Fruit fly (Drosophila melanogaster) whole organism, embryonic: ENCODE measurements around the gene CG15199.

Experiments used
- CG10147 ChIP-seq: fragments of 200-800 bp; sonication (Bioruptor generic); optimal IDR thresholded peaks from 2 replicates; lab custom pipeline; 2019; ENCODE audit warnings: missing biosample characterization, mild to moderate bottlenecking, missing genetic modification characterization, moderate library complexity
- CG12219 ChIP-seq: fragments of 200-800 bp; sonication (Bioruptor generic); optimal IDR thresholded peaks from 3 replicates; lab custom pipeline; 2018; ENCODE audit warnings: missing biosample characterization, mild to moderate bottlenecking, missing genetic modification characterization
- CG1233 ChIP-seq: fragments of 200-800 bp; sonication (Bioruptor generic); optimal IDR thresholded peaks from 4 replicates; lab custom pipeline; 2018; ENCODE audit warnings: missing biosample characterization, mild to moderate bottlenecking, missing genetic modification characterization
- CG13894 ChIP-seq: fragments of 200-800 bp; sonication (Bioruptor generic); optimal IDR thresholded peaks from 3 replicates; lab custom pipeline; 2018; ENCODE audit warnings: missing biosample characterization, mild to moderate bottlenecking, missing genetic modification characterization, moderate library complexity
- CG14860 ChIP-seq: fragments of 200-800 bp; sonication (Bioruptor generic); IDR thresholded peaks from 3 replicates; pipeline ENCODE4 v1.3.6; 2022; ENCODE audit warnings: missing biosample characterization, missing genetic modification characterization; ENCODE audit not compliant: partially characterized antibody
- CG15514 ChIP-seq: fragments of 200-800 bp; sonication (Bioruptor generic); optimal IDR thresholded peaks from 3 replicates; lab custom pipeline; 2017; ENCODE audit warnings: missing biosample characterization, missing genetic modification characterization, mild to moderate bottlenecking, moderate library complexity, missing genetic modification reagents
- CG1603 ChIP-seq: fragments of 200-800 bp; sonication (Bioruptor generic); optimal IDR thresholded peaks from 2 replicates; lab custom pipeline; 2019; ENCODE audit warnings: missing biosample characterization, mild to moderate bottlenecking, missing genetic modification characterization, moderate library complexity
- CG17359 ChIP-seq: fragments of 200-800 bp; sonication (Bioruptor generic); optimal IDR thresholded peaks from 3 replicates; lab custom pipeline; 2018; ENCODE audit warnings: missing biosample characterization, mild to moderate bottlenecking, missing genetic modification characterization, moderate library complexity
- CG17802 ChIP-seq: fragments of 200-800 bp; sonication (Bioruptor generic); optimal IDR thresholded peaks from 2 replicates; lab custom pipeline; 2018; ENCODE audit warnings: missing biosample characterization, mild to moderate bottlenecking, missing genetic modification characterization, moderate library complexity
- CG17829 ChIP-seq: fragments of 200-800 bp; optimal IDR thresholded peaks from 2 replicates; lab custom pipeline; 2019; ENCODE audit warnings: missing biosample characterization, mild to moderate bottlenecking, missing genetic modification characterization, moderate library complexity
- CG2129 ChIP-seq: fragments of 200-800 bp; sonication (Bioruptor generic); IDR thresholded peaks from 2 replicates; pipeline ENCODE4 v1.3.6; 2022; ENCODE audit warnings: missing biosample characterization, missing genetic modification characterization; ENCODE audit not compliant: partially characterized antibody
- CG30020 ChIP-seq: fragments of 200-800 bp; optimal IDR thresholded peaks from 2 replicates; lab custom pipeline; 2019; ENCODE audit warnings: missing biosample characterization, mild to moderate bottlenecking, missing genetic modification characterization, moderate library complexity
- CG3163 ChIP-seq: fragments of 200-800 bp; sonication (Bioruptor generic); optimal IDR thresholded peaks from 3 replicates; lab custom pipeline; 2016; ENCODE audit warnings: missing biosample characterization, missing genetic modification characterization
- CG3407 ChIP-seq: fragments of 200-800 bp; sonication (Bioruptor generic); optimal IDR thresholded peaks from 2 replicates; lab custom pipeline; 2018; ENCODE audit warnings: missing biosample characterization, mild to moderate bottlenecking, missing genetic modification characterization
- CG34224 ChIP-seq: fragments of 200-800 bp; sonication (Bioruptor generic); IDR thresholded peaks from 3 replicates; pipeline ENCODE4 v1.3.6; 2022; ENCODE audit warnings: missing biosample characterization, missing genetic modification characterization; ENCODE audit not compliant: partially characterized antibody
- CG7786 ChIP-seq: fragments of 200-800 bp; sonication (Bioruptor generic); optimal IDR thresholded peaks from 2 replicates; lab custom pipeline; 2016; ENCODE audit warnings: missing biosample characterization, missing genetic modification characterization
- CG7839 ChIP-seq: fragments of 200-800 bp; sonication (Bioruptor generic); optimal IDR thresholded peaks from 3 replicates; lab custom pipeline; 2018; ENCODE audit warnings: missing biosample characterization, mild to moderate bottlenecking, missing genetic modification characterization, moderate library complexity
- CG9932 ChIP-seq: fragments of 200-800 bp; sonication (Bioruptor generic); IDR thresholded peaks from 2 replicates; pipeline ENCODE4 v1.3.6; 2022; ENCODE audit warnings: missing biosample characterization, missing genetic modification characterization
- D19A ChIP-seq: fragments of 200-800 bp; optimal IDR thresholded peaks from 3 replicates; lab custom pipeline; 2019; ENCODE audit warnings: missing biosample characterization, mild to moderate bottlenecking, missing genetic modification characterization, moderate library complexity
- Dek ChIP-seq: fragments of 200-800 bp; sonication (Bioruptor generic); optimal IDR thresholded peaks from 3 replicates; lab custom pipeline; 2019; ENCODE audit warnings: missing biosample characterization, mild to moderate bottlenecking, missing genetic modification characterization, moderate library complexity
- Dref ChIP-seq: fragments of 200-800 bp; sonication (Bioruptor generic); IDR thresholded peaks from 2 replicates; pipeline ENCODE4 v1.3.6; 2022; ENCODE audit warnings: missing biosample characterization, missing genetic modification characterization
- Lhr ChIP-seq: fragments of 200-800 bp; sonication (Bioruptor generic); optimal IDR thresholded peaks from 3 replicates; lab custom pipeline; 2017; ENCODE audit warnings: mild to moderate bottlenecking, missing biosample characterization, missing genetic modification reagents, missing genetic modification characterization
- MESR4 ChIP-seq: fragments of 200-800 bp; sonication (Bioruptor generic); optimal IDR thresholded peaks from 2 replicates; lab custom pipeline; 2018; ENCODE audit warnings: missing biosample characterization, mild to moderate bottlenecking, missing genetic modification characterization, moderate library complexity
- Med ChIP-seq: fragments of 200-800 bp; sonication (Bioruptor generic); peaks from one replicate; lab custom pipeline; 2016; ENCODE audit warnings: missing biosample characterization, missing genetic modification characterization, mild to moderate bottlenecking, inconsistent platforms, moderate library complexity
- Myb ChIP-seq: fragments of 200-800 bp; sonication (Bioruptor generic); optimal IDR thresholded peaks from 2 replicates; lab custom pipeline; 2016; ENCODE audit warnings: missing biosample characterization, missing genetic modification characterization
- Optix ChIP-seq: fragments of 200-800 bp; sonication (Bioruptor generic); IDR thresholded peaks from 3 replicates; pipeline ENCODE4 v1.3.6; 2022; ENCODE audit warnings: missing biosample characterization, missing genetic modification characterization
- Spps ChIP-seq: fragments of 200-800 bp; sonication (Bioruptor generic); optimal IDR thresholded peaks from 2 replicates; lab custom pipeline; 2018; ENCODE audit warnings: missing biosample characterization, mild to moderate bottlenecking, missing genetic modification characterization
- Xrp1 ChIP-seq: fragments of 200-800 bp; sonication (Bioruptor generic); IDR thresholded peaks from 2 replicates; pipeline ENCODE4 v1.3.6; 2022; ENCODE audit warnings: missing biosample characterization, missing genetic modification characterization
- amos ChIP-seq: fragments of 200-800 bp; sonication (Bioruptor generic); IDR thresholded peaks from 2 replicates; pipeline ENCODE4 v1.3.6; 2022; ENCODE audit warnings: missing biosample characterization, missing genetic modification characterization; ENCODE audit not compliant: partially characterized antibody
- ara ChIP-seq: fragments of 200-800 bp; sonication (Bioruptor generic); IDR thresholded peaks from 2 replicates; pipeline ENCODE4 v1.3.6; 2022; ENCODE audit warnings: missing biosample characterization, missing genetic modification characterization
- bcd ChIP-seq: fragments of 200-800 bp; sonication (Bioruptor generic); optimal IDR thresholded peaks from 2 replicates; lab custom pipeline; 2017; ENCODE audit warnings: missing biosample characterization, mild to moderate bottlenecking, missing genetic modification characterization
- caup ChIP-seq: fragments of 200-800 bp; sonication (Bioruptor generic); optimal IDR thresholded peaks from 3 replicates; lab custom pipeline; 2017; ENCODE audit warnings: missing biosample characterization, mild to moderate bottlenecking, missing genetic modification characterization, moderate library complexity; ENCODE audit not compliant: severe bottlenecking
- crol ChIP-seq: fragments of 200-800 bp; sonication (Bioruptor generic); IDR thresholded peaks from 2 replicates; pipeline ENCODE4 v1.3.6; 2022; ENCODE audit warnings: missing biosample characterization, missing genetic modification characterization
- dmrt11E ChIP-seq: fragments of 200-800 bp; sonication (Bioruptor generic); optimal IDR thresholded peaks from 3 replicates; lab custom pipeline; 2018; ENCODE audit warnings: missing biosample characterization, mild to moderate bottlenecking, missing genetic modification characterization, moderate library complexity
- dysf ChIP-seq: fragments of 200-800 bp; sonication (Bioruptor generic); IDR thresholded peaks from 3 replicates; pipeline ENCODE4 v1.3.6; 2022; ENCODE audit warnings: missing biosample characterization, missing genetic modification characterization
- fu2 ChIP-seq: fragments of 200-800 bp; sonication (Bioruptor generic); optimal IDR thresholded peaks from 2 replicates; lab custom pipeline; 2016; ENCODE audit warnings: missing biosample characterization, missing genetic modification characterization
- ken ChIP-seq: fragments of 200-800 bp; sonication (Bioruptor generic); IDR thresholded peaks from 3 replicates; pipeline ENCODE4 v1.3.6; 2022; ENCODE audit warnings: missing biosample characterization, missing genetic modification characterization
- lilli ChIP-seq: fragments of 200-800 bp; sonication (Bioruptor generic); optimal IDR thresholded peaks from 3 replicates; lab custom pipeline; 2016; ENCODE audit warnings: missing biosample characterization, missing genetic modification characterization
- oc ChIP-seq: fragments of 200-800 bp; sonication (Bioruptor generic); optimal IDR thresholded peaks from 2 replicates; lab custom pipeline; 2018; ENCODE audit warnings: missing biosample characterization, mild to moderate bottlenecking, missing genetic modification characterization, moderate library complexity
- otp ChIP-seq: fragments of 200-800 bp; sonication (Bioruptor generic); IDR thresholded peaks from 3 replicates; pipeline ENCODE4, ENCODE4 v1.3.6; 2022; ENCODE audit warnings: missing biosample characterization, missing genetic modification characterization
- pfk ChIP-seq: fragments of 200-800 bp; sonication (Bioruptor generic); optimal IDR thresholded peaks from 2 replicates; lab custom pipeline; 2018; ENCODE audit warnings: missing biosample characterization, mild to moderate bottlenecking, missing genetic modification characterization, moderate library complexity
- ranshi ChIP-seq: fragments of 200-800 bp; sonication (Bioruptor generic); IDR thresholded peaks from 2 replicates; pipeline ENCODE4 v1.3.6; 2022; ENCODE audit warnings: missing biosample characterization, missing genetic modification characterization
- sens ChIP-seq: fragments of 200-800 bp; sonication (Bioruptor generic); peaks from one replicate; lab custom pipeline; 2016; ENCODE audit warnings: missing biosample characterization, missing genetic modification characterization
- sens-2 ChIP-seq: fragments of 200-800 bp; sonication (Bioruptor generic); IDR thresholded peaks from 2 replicates; pipeline ENCODE4 v1.3.6; 2022; ENCODE audit warnings: missing biosample characterization, missing genetic modification characterization
- stwl ChIP-seq: fragments of 200-800 bp; sonication (Bioruptor generic); optimal IDR thresholded peaks from 3 replicates; lab custom pipeline; 2018; ENCODE audit warnings: missing biosample characterization, mild to moderate bottlenecking, missing genetic modification characterization, moderate library complexity
- trem ChIP-seq: fragments of 200-800 bp; optimal IDR thresholded peaks from 3 replicates; lab custom pipeline; 2019; ENCODE audit warnings: missing biosample characterization, mild to moderate bottlenecking, missing genetic modification characterization, moderate library complexity
- vnd ChIP-seq: fragments of 200-800 bp; sonication (Bioruptor generic); IDR thresholded peaks from 3 replicates; pipeline ENCODE4 v1.3.6; 2022; ENCODE audit warnings: missing biosample characterization, missing genetic modification characterization; ENCODE audit not compliant: partially characterized antibody
- vvl ChIP-seq: fragments of 200-800 bp; sonication (Bioruptor generic); IDR thresholded peaks from 2 replicates; pipeline ENCODE4 v1.3.6; 2022; ENCODE audit warnings: missing biosample characterization, missing genetic modification characterization

The CG15199 gene

dm6 chrX:11137566-11138186 is 4.0 kb downstream of the CG15199 start, which contains the start of gene CDK2AP1 (continued):
- 0 out of 2 replicates have a peak, but pooled peaks have one; percentile 29 for TF ChIP-seq ranshi (GFP tag; lab: Robert Waterston, UW)
- TF ChIP-seq CG30020 (tag; lab: Kevin White, UChicago), result peak; percentile 94
- no peak for TF ChIP-seq D19A
- peak; percentile 25 for TF ChIP-seq CG7786 (GFP tag; lab: Kevin White, UChicago)
- 0 out of 3 replicates have a peak, but pooled peaks have one; percentile 18 for TF ChIP-seq otp
- TF ChIP-seq ken (GFP tag; lab: Robert Waterston, UW), result 0 out of 3 replicates have a peak, but pooled peaks have one; percentile 10
- TF ChIP-seq Lhr (GFP tag; lab: Kevin White, UChicago), result peak; percentile 3
- TF ChIP-seq sens (GFP tag; lab: Kevin White, UChicago), result peak; percentile 91
- peak; percentile 22 for TF ChIP-seq CG3163 (GFP tag; lab: Kevin White, UChicago)
- TF ChIP-seq MESR4 (GFP tag; lab: Kevin White, UChicago), result peak; percentile 88
- no peak for TF ChIP-seq CG1233 (GFP tag; lab: Kevin White, UChicago)
- peak; percentile 12 for TF ChIP-seq dmrt11E (tag; lab: Kevin White, UChicago)
- TF ChIP-seq CG17359, result no peak
- no peak for TF ChIP-seq CG10147 (GFP tag; lab: Kevin White, UChicago)
- TF ChIP-seq Optix, result no peak
- no peak for TF ChIP-seq sens-2 (GFP tag; lab: Robert Waterston, UW)
- TF ChIP-seq CG3407 (GFP tag; lab: Kevin White, UChicago), result no peak
- TF ChIP-seq crol (GFP tag; lab: Robert Waterston, UW), result peak; percentile 26; the same call in 1 of the 2 replicates
- TF ChIP-seq CG9932 (GFP tag; lab: Robert Waterston, UW), result peak; percentile 55; the same call in 1 of the 2 replicates
- peak; percentile 9; the same call in 1 of the 2 replicates for TF ChIP-seq Xrp1 (GFP tag; lab: Robert Waterston, UW)
- TF ChIP-seq CG17802 (tag; lab: Kevin White, UChicago), result peak; percentile 86
- TF ChIP-seq vvl (GFP tag; lab: Robert Waterston, UW), result peak; percentile 63
- TF ChIP-seq CG15514 (GFP tag; lab: Kevin White, UChicago), result peak; percentile 68
- TF ChIP-seq ara (GFP tag; lab: Robert Waterston, UW), result no peak
- TF ChIP-seq Dref (GFP tag; lab: Robert Waterston, UW), result peak; percentile 89
- TF ChIP-seq caup, result no peak
- peak; percentile 32 for TF ChIP-seq CG17829 (tag; lab: Kevin White, UChicago)
- peak; percentile 21 for TF ChIP-seq lilli
- peak; percentile 26 for TF ChIP-seq CG7839
- peak; percentile 17; the same call in 1 of the 3 replicates for TF ChIP-seq dysf
- TF ChIP-seq trem (tag; lab: Kevin White, UChicago), result peak; percentile 44
- TF ChIP-seq CG13894, result peak; percentile 31
- peak; percentile 66 for TF ChIP-seq oc (tag; lab: Kevin White, UChicago)
- peak; percentile 38 for TF ChIP-seq bcd (GFP tag; lab: Kevin White, UChicago)
- peak; percentile 39 for TF ChIP-seq Dek
- peak; percentile 46 for TF ChIP-seq stwl
- TF ChIP-seq CG34224 (GFP tag; lab: Robert Waterston, UW), result peak; percentile 67
- TF ChIP-seq pfk (GFP tag; lab: Kevin White, UChicago), result no peak
- peak; percentile 27; the same call in 1 of the 2 replicates for TF ChIP-seq CG2129
- peak; percentile 72 for TF ChIP-seq CG14860
- peak; percentile 80 for TF ChIP-seq amos (GFP tag; lab: Robert Waterston, UW)
- TF ChIP-seq CG1603 (tag; lab: Kevin White, UChicago), result peak; percentile 77
- TF ChIP-seq CG12219, result no peak
- TF ChIP-seq Myb (GFP tag; lab: Kevin White, UChicago), result peak; percentile 57
- TF ChIP-seq Med (GFP tag; lab: Kevin White, UChicago), result peak; percentile 79
- TF ChIP-seq Spps, result no peak
- peak; percentile 70 for TF ChIP-seq vnd (GFP tag; lab: Robert Waterston, UW)
- TF ChIP-seq fu2 (GFP tag; lab: Kevin White, UChicago), result peak; percentile 26
